Worm (Caenorhabditis elegans) whole organism, late embryonic: ENCODE data around the gene C08H9.18.

Experiments
- K02D7.2 ChIP-seq: sonication (generic microtip); optimal IDR thresholded peaks from 2 replicates; lab custom pipeline; 2017; ENCODE audit warnings: mild to moderate bottlenecking, missing genetic modification characterization, missing compliant biosample characterization
- K09A11.1 ChIP-seq: sonication (generic microtip); optimal IDR thresholded peaks from 2 replicates; lab custom pipeline; 2017; ENCODE audit warnings: antibody characterized with exemption, mild to moderate bottlenecking, missing genetic modification characterization, missing compliant biosample characterization; ENCODE audit not compliant: insufficient read depth
- T23F11.4 ChIP-seq: fragments of 200-800 bp; sonication (Bioruptor generic); optimal IDR thresholded peaks from 2 replicates; lab custom pipeline; 2018; ENCODE audit warnings: mild to moderate bottlenecking, missing genetic modification characterization, missing compliant biosample characterization
- ama-1 ChIP-seq: fragments of 150-350 bp; optimal IDR thresholded peaks from 2 replicates; lab custom pipeline; 2014
- ceh-48 ChIP-seq: sonication (generic microtip); optimal IDR thresholded peaks from 2 replicates; lab custom pipeline; 2016; ENCODE audit warnings: missing genetic modification characterization, inconsistent platforms, missing compliant biosample characterization
- ceh-9 ChIP-seq: sonication (generic microtip); optimal IDR thresholded peaks from 2 replicates; lab custom pipeline; 2016; ENCODE audit warnings: mild to moderate bottlenecking, missing genetic modification characterization, inconsistent platforms, missing compliant biosample characterization
- pax-1 ChIP-seq: fragments of 150-350 bp; optimal IDR thresholded peaks from 2 replicates; lab custom pipeline; 2014; ENCODE audit warnings: missing biosample characterization, missing genetic modification characterization
- pqm-1 ChIP-seq: sonication (generic microtip); optimal IDR thresholded peaks from 2 replicates; lab custom pipeline; 2016; ENCODE audit warnings: missing genetic modification characterization, missing compliant biosample characterization
- sox-4 ChIP-seq: sonication (generic microtip); optimal IDR thresholded peaks from 2 replicates; lab custom pipeline; 2017; ENCODE audit warnings: mild to moderate bottlenecking, missing genetic modification characterization, inconsistent platforms, missing compliant biosample characterization
- unc-42 ChIP-seq: sonication (generic microtip); optimal IDR thresholded peaks from 2 replicates; lab custom pipeline; 2016; ENCODE audit warnings: missing genotype, missing genetic modification characterization, missing compliant biosample characterization
- ztf-16 ChIP-seq: sonication (generic microtip); optimal IDR thresholded peaks from 2 replicates; lab custom pipeline; 2017; ENCODE audit warnings: missing genetic modification characterization, missing compliant biosample characterization

ce11 chrII:9828502-9828901 lies 33.5 kb downstream of the C08H9.18 start:
- no peak for TF ChIP-seq ama-1
- TF ChIP-seq K02D7.2 (tag; lab: Kevin White, UChicago), result no peak
- no peak for TF ChIP-seq pax-1 (tag; lab: Kevin White, UChicago)
- TF ChIP-seq sox-4 (tag; lab: Kevin White, UChicago), result no peak
- no peak for TF ChIP-seq K09A11.1 (tag; lab: Kevin White, UChicago)
- TF ChIP-seq pqm-1 (tag; lab: Kevin White, UChicago), result no peak
- TF ChIP-seq ceh-48, result no peak
- no peak for TF ChIP-seq ceh-9
- no peak for TF ChIP-seq unc-42 (tag; lab: Kevin White, UChicago)
- no peak for TF ChIP-seq T23F11.4 (GFP tag; lab: Kevin White, UChicago)
- no peak for TF ChIP-seq ztf-16 (tag; lab: Kevin White, UChicago)
